Worm (Caenorhabditis elegans): ENCODE data around the gene Y57G7A.3.

DNA sequence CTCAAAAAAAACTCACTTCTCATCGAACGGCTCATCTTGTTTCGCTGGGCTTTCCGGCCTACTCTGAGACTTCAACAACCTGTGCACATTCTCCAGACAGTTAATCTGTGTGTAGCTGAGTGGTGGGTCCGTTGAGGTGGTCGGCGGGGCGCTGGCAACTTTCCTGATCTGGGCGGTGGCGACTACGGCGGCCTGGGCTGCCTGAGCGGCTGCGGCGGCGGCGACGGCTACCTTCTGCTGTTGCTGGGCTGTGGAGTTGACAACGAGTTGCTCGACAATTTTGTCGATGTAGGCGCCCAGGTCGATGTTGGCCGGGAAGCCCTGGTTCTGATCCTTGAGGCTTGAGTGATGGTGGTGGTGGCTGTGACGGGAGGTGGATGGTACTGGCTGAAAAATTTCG, 49.6 kb upstream of the Y57G7A.3 start:
- TF ChIP-seq nhr-10 (tag; optimal IDR thresholded peaks at IDR 0.05) = no peak
- no peak for TF ChIP-seq ceh-82 (tag; optimal IDR thresholded peaks at IDR 0.05)
- TF ChIP-seq aly-2 (tag; optimal IDR thresholded peaks at IDR 0.05) = no peak
- TF ChIP-seq blmp-1 (tag; optimal IDR thresholded peaks at IDR 0.05; ENCODE audit: insufficient read depth) = no peak
- no peak for TF ChIP-seq unc-39 (tag; optimal IDR thresholded peaks at IDR 0.05)
- no peak for TF ChIP-seq peb-1 (tag; optimal IDR thresholded peaks at IDR 0.05)
- TF ChIP-seq nhr-77 (tag; optimal IDR thresholded peaks at IDR 0.05) = no peak
- no peak for TF ChIP-seq skn-1 (tag; optimal IDR thresholded peaks at IDR 0.05)

Measured in whole organism, L2 larva.